Fruit fly (Drosophila melanogaster) whole organism, embryonic: ENCODE data around the gene Cpr67Fa2.

Source experiments
- Atf3 ChIP-seq: fragments of 200-800 bp; sonication (Bioruptor generic); optimal IDR thresholded peaks from 3 replicates; lab custom pipeline; 2016; ENCODE audit warnings: missing biosample characterization, missing genetic modification characterization
- Bgb ChIP-seq: fragments of 200-800 bp; sonication (Bioruptor generic); IDR thresholded peaks from 2 replicates; pipeline ENCODE4 v1.3.6; 2022; ENCODE audit warnings: missing biosample characterization, missing genetic modification characterization; ENCODE audit not compliant: partially characterized antibody
- CG11085 ChIP-seq: fragments of 200-800 bp; sonication (Bioruptor generic); IDR thresholded peaks from 2 replicates; pipeline ENCODE4 v1.3.6; 2022; ENCODE audit warnings: missing biosample characterization, missing genetic modification characterization
- CG11695 ChIP-seq: fragments of 200-800 bp; sonication (Bioruptor generic); IDR thresholded peaks from 3 replicates; pipeline ENCODE4 v1.3.6; 2022; ENCODE audit warnings: missing biosample characterization, missing genetic modification characterization
- CG11696 ChIP-seq: fragments of 200-800 bp; sonication (Bioruptor generic); IDR thresholded peaks from 2 replicates; pipeline ENCODE4 v1.3.6; 2022; ENCODE audit warnings: missing biosample characterization, missing genetic modification characterization
- CG12219 ChIP-seq: fragments of 200-800 bp; sonication (Bioruptor generic); optimal IDR thresholded peaks from 3 replicates; lab custom pipeline; 2018; ENCODE audit warnings: missing biosample characterization, mild to moderate bottlenecking, missing genetic modification characterization
- CG12236 ChIP-seq: fragments of 200-800 bp; sonication (Bioruptor generic); optimal IDR thresholded peaks from 2 replicates; lab custom pipeline; 2016; ENCODE audit warnings: missing biosample characterization, missing genetic modification characterization
- CG12659 ChIP-seq: fragments of 200-800 bp; sonication (Bioruptor generic); optimal IDR thresholded peaks from 3 replicates; lab custom pipeline; 2017; ENCODE audit warnings: mild to moderate bottlenecking, missing biosample characterization, missing genetic modification reagents, missing genetic modification characterization
- CG14050 ChIP-seq: fragments of 200-800 bp; sonication (Bioruptor generic); IDR thresholded peaks from 3 replicates; pipeline ENCODE4 v1.3.6; 2022; ENCODE audit warnings: missing biosample characterization, missing genetic modification characterization
- CG14710 ChIP-seq: fragments of 200-800 bp; sonication (Bioruptor generic); optimal IDR thresholded peaks from 3 replicates; lab custom pipeline; 2019; ENCODE audit warnings: missing biosample characterization, mild to moderate bottlenecking, missing genetic modification characterization, moderate library complexity
- CG16863 ChIP-seq: fragments of 200-800 bp; sonication (Bioruptor generic); optimal IDR thresholded peaks from 3 replicates; lab custom pipeline; 2016; ENCODE audit warnings: missing biosample characterization, missing genetic modification characterization
- CG2712 ChIP-seq: fragments of 200-800 bp; optimal IDR thresholded peaks from 3 replicates; lab custom pipeline; 2019; ENCODE audit warnings: missing biosample characterization, mild to moderate bottlenecking, missing genetic modification characterization, moderate library complexity
- CG3847 ChIP-seq: fragments of 200-800 bp; sonication (Bioruptor generic); IDR thresholded peaks from 2 replicates; pipeline ENCODE4 v1.3.6; 2022; ENCODE audit warnings: missing biosample characterization, missing genetic modification characterization
- CG6683 ChIP-seq: fragments of 200-800 bp; sonication (Bioruptor generic); optimal IDR thresholded peaks from 2 replicates; lab custom pipeline; 2017; ENCODE audit warnings: missing biosample characterization, mild to moderate bottlenecking, missing genetic modification characterization, missing genetic modification reagents
- CG7271 ChIP-seq: fragments of 200-800 bp; sonication (Bioruptor generic); optimal IDR thresholded peaks from 2 replicates; lab custom pipeline; 2018; ENCODE audit warnings: missing biosample characterization, mild to moderate bottlenecking, missing genetic modification characterization, moderate library complexity
- CG7987 ChIP-seq: fragments of 200-800 bp; sonication (Bioruptor generic); optimal IDR thresholded peaks from 2 replicates; lab custom pipeline; 2018; ENCODE audit warnings: missing biosample characterization, mild to moderate bottlenecking, missing genetic modification characterization, moderate library complexity
- CG9437 ChIP-seq: fragments of 200-800 bp; sonication (Bioruptor generic); optimal IDR thresholded peaks from 2 replicates; lab custom pipeline; 2018; ENCODE audit warnings: missing biosample characterization, mild to moderate bottlenecking, missing genetic modification characterization
- Deaf1 ChIP-seq: fragments of 200-800 bp; optimal IDR thresholded peaks from 3 replicates; lab custom pipeline; 2019; ENCODE audit warnings: missing biosample characterization, mild to moderate bottlenecking, missing genetic modification characterization, moderate library complexity
- Dll ChIP-seq: fragments of 200-800 bp; sonication (Bioruptor generic); IDR thresholded peaks from 4 replicates; pipeline ENCODE4 v1.3.6; 2022; ENCODE audit warnings: missing biosample characterization, missing genetic modification characterization; ENCODE audit not compliant: partially characterized antibody
- Fer3 ChIP-seq: fragments of 200-800 bp; sonication (Bioruptor generic); optimal IDR thresholded peaks from 2 replicates; lab custom pipeline; 2018; ENCODE audit warnings: missing biosample characterization, mild to moderate bottlenecking, missing genetic modification characterization, moderate library complexity
- HHEX ChIP-seq: fragments of 200-800 bp; sonication (Bioruptor generic); optimal IDR thresholded peaks from 3 replicates; lab custom pipeline; 2017; ENCODE audit warnings: missing biosample characterization, mild to moderate bottlenecking, missing genetic modification characterization, missing genetic modification reagents
- HLH3B ChIP-seq: fragments of 200-800 bp; sonication (Bioruptor generic); IDR thresholded peaks from 2 replicates; pipeline ENCODE4 v1.3.6; 2022; ENCODE audit warnings: missing biosample characterization, missing genetic modification characterization
- Hr78 ChIP-seq, 2 experiments: fragments of 200-800 bp in 1 of 2; fragments of >200 bp in 1 of 2; sonication (Bioruptor generic) in 1 of 2; optimal IDR thresholded peaks; 2 replicates each; lab custom pipeline; 2017 to 2019; ENCODE audit warnings: missing biosample characterization in 2 of 2, missing genetic modification characterization in 2 of 2, mild to moderate bottlenecking in 1 of 2, moderate library complexity in 1 of 2
- Jarid2 ChIP-seq: fragments of 200-800 bp; sonication (Bioruptor generic); optimal IDR thresholded peaks from 3 replicates; lab custom pipeline; 2017; ENCODE audit warnings: mild to moderate bottlenecking, missing biosample characterization, missing genetic modification reagents, missing genetic modification characterization
- MBD-R2 ChIP-seq: fragments of 200-800 bp; sonication (Bioruptor generic); IDR thresholded peaks from 2 replicates; pipeline ENCODE4 v1.3.6; 2022; ENCODE audit warnings: missing biosample characterization, missing genetic modification characterization
- Mad ChIP-seq: fragments of 200-800 bp; sonication (Bioruptor generic); optimal IDR thresholded peaks from 2 replicates; lab custom pipeline; 2016; ENCODE audit warnings: missing biosample characterization, missing genetic modification characterization
- Sin3A ChIP-seq: fragments of >200 bp; optimal IDR thresholded peaks from 2 replicates; lab custom pipeline; 2018
- Xrp1 ChIP-seq: fragments of 200-800 bp; sonication (Bioruptor generic); IDR thresholded peaks from 2 replicates; pipeline ENCODE4 v1.3.6; 2022; ENCODE audit warnings: missing biosample characterization, missing genetic modification characterization
- abd-A ChIP-seq: fragments of 200-800 bp; sonication (Bioruptor generic); optimal IDR thresholded peaks from 3 replicates; lab custom pipeline; 2019; ENCODE audit warnings: missing biosample characterization, mild to moderate bottlenecking, missing genetic modification characterization, moderate library complexity
- al ChIP-seq: fragments of 200-800 bp; sonication (Bioruptor generic); IDR thresholded peaks from 2 replicates; pipeline ENCODE4 v1.3.6; 2022; ENCODE audit warnings: missing biosample characterization, missing genetic modification characterization
- ash1 ChIP-seq: fragments of 200-800 bp; sonication (Bioruptor generic); optimal IDR thresholded peaks from 2 replicates; lab custom pipeline; 2018; ENCODE audit warnings: missing biosample characterization, mild to moderate bottlenecking, missing genetic modification characterization
- bcd ChIP-seq: fragments of 200-800 bp; sonication (Bioruptor generic); optimal IDR thresholded peaks from 2 replicates; lab custom pipeline; 2017; ENCODE audit warnings: missing biosample characterization, mild to moderate bottlenecking, missing genetic modification characterization
- cas ChIP-seq: fragments of 200-800 bp; sonication (Bioruptor generic); IDR thresholded peaks from 2 replicates; pipeline ENCODE4 v1.3.6; 2022; ENCODE audit warnings: missing biosample characterization, missing genetic modification characterization
- croc ChIP-seq: fragments of 200-800 bp; sonication (Bioruptor generic); conservative IDR thresholded peaks from 3 replicates; pipeline ENCODE4 v1.3.6; 2022; ENCODE audit warnings: missing biosample characterization, missing genetic modification characterization
- eyg ChIP-seq: fragments of 200-800 bp; sonication (Bioruptor generic); optimal IDR thresholded peaks from 3 replicates; lab custom pipeline; 2016; ENCODE audit warnings: missing biosample characterization, missing genetic modification characterization
- gfzf ChIP-seq: fragments of 200-800 bp; sonication (Bioruptor generic); optimal IDR thresholded peaks from 2 replicates; lab custom pipeline; 2016; ENCODE audit warnings: missing biosample characterization, mild to moderate bottlenecking, missing genetic modification characterization, moderate library complexity
- grn ChIP-seq: fragments of 200-800 bp; sonication (Bioruptor generic); optimal IDR thresholded peaks from 3 replicates; lab custom pipeline; 2017; ENCODE audit warnings: missing biosample characterization, missing genetic modification characterization
- her ChIP-seq: fragments of 200-800 bp; sonication (Bioruptor generic); optimal IDR thresholded peaks from 2 replicates; lab custom pipeline; 2016; ENCODE audit warnings: missing biosample characterization, missing genetic modification characterization
- kah ChIP-seq: fragments of 200-800 bp; sonication (Bioruptor generic); optimal IDR thresholded peaks from 2 replicates; lab custom pipeline; 2018; ENCODE audit warnings: missing biosample characterization, mild to moderate bottlenecking, missing genetic modification characterization
- lbe ChIP-seq: fragments of 200-800 bp; sonication (Bioruptor generic); optimal IDR thresholded peaks from 2 replicates; lab custom pipeline; 2016; ENCODE audit warnings: missing biosample characterization, mild to moderate bottlenecking, missing genetic modification characterization
- maf-S ChIP-seq: fragments of 200-800 bp; sonication (Bioruptor generic); optimal IDR thresholded peaks from 2 replicates; lab custom pipeline; 2016; ENCODE audit warnings: missing biosample characterization, missing genetic modification characterization
- mam ChIP-seq: fragments of 200-800 bp; sonication (Bioruptor generic); optimal IDR thresholded peaks from 3 replicates; lab custom pipeline; 2016; ENCODE audit warnings: missing biosample characterization, missing genetic modification characterization
- nmo ChIP-seq: fragments of 200-800 bp; sonication (Bioruptor generic); optimal IDR thresholded peaks from 2 replicates; lab custom pipeline; 2018; ENCODE audit warnings: missing biosample characterization, mild to moderate bottlenecking, missing genetic modification characterization, moderate library complexity
- org-1 ChIP-seq: fragments of 200-800 bp; sonication (Bioruptor generic); optimal IDR thresholded peaks from 2 replicates; lab custom pipeline; 2017; ENCODE audit warnings: missing biosample characterization, missing genetic modification characterization
- row ChIP-seq: fragments of 200-800 bp; sonication (Bioruptor generic); IDR thresholded peaks from 3 replicates; pipeline ENCODE4 v1.3.6; 2022; ENCODE audit warnings: missing biosample characterization, missing genetic modification characterization
- run ChIP-seq: fragments of 200-800 bp; sonication (Bioruptor generic); optimal IDR thresholded peaks from 3 replicates; lab custom pipeline; 2018; ENCODE audit warnings: missing biosample characterization, mild to moderate bottlenecking, missing genetic modification characterization
- shn ChIP-seq: fragments of 200-800 bp; sonication (Bioruptor generic); optimal IDR thresholded peaks from 3 replicates; lab custom pipeline; 2016; ENCODE audit warnings: missing biosample characterization, missing genetic modification characterization
- tna ChIP-seq: fragments of 200-800 bp; sonication (Bioruptor generic); IDR thresholded peaks from 2 replicates; pipeline ENCODE4 v1.3.6; 2022; ENCODE audit warnings: missing biosample characterization, missing genetic modification characterization; ENCODE audit not compliant: partially characterized antibody
- zen ChIP-seq: fragments of 200-800 bp; sonication (Bioruptor generic); optimal IDR thresholded peaks from 3 replicates; lab custom pipeline; 2018; ENCODE audit warnings: missing biosample characterization, mild to moderate bottlenecking, missing genetic modification characterization, moderate library complexity
- zen2 ChIP-seq: fragments of 200-800 bp; sonication (Bioruptor generic); IDR thresholded peaks from 3 replicates; pipeline ENCODE4 v1.3.6; 2022; ENCODE audit warnings: missing biosample characterization, missing genetic modification characterization; ENCODE audit not compliant: partially characterized antibody

The Cpr67Fa2 gene

dm6 chr3L:10856534-10857030, 34.9 kb upstream of the Cpr67Fa2 start (continued):
- TF ChIP-seq croc = no peak
- TF ChIP-seq kah (GFP tag; lab: Kevin White, UChicago) = no peak
- peak; percentile 22; the same call in 1 of the 4 replicates for TF ChIP-seq Dll (GFP tag; lab: Robert Waterston, UW)
- TF ChIP-seq CG7987 = peak; percentile 73
- TF ChIP-seq cas = no peak
- TF ChIP-seq org-1 = no peak
- no peak for TF ChIP-seq CG11085 (GFP tag; lab: Robert Waterston, UW)
- TF ChIP-seq nmo (GFP tag; lab: Kevin White, UChicago) = peak; percentile 67
- TF ChIP-seq grn (GFP tag; lab: Kevin White, UChicago) = peak; percentile 100
- peak; percentile 23; the same call in 1 of the 2 replicates for TF ChIP-seq HLH3B (GFP tag; lab: Robert Waterston, UW)
- no peak for TF ChIP-seq CG7271 (tag; lab: Kevin White, UChicago)
- peak; percentile 39 for TF ChIP-seq CG16863
- no peak for TF ChIP-seq Sin3A
- 0 out of 2 replicates have a peak, but pooled peaks have one; percentile 5 for TF ChIP-seq CG11696 (GFP tag; lab: Robert Waterston, UW)
- peak; percentile 39 for TF ChIP-seq bcd (GFP tag; lab: Kevin White, UChicago)
- TF ChIP-seq Xrp1 (GFP tag; lab: Robert Waterston, UW) = no peak
- TF ChIP-seq CG14710 (tag; lab: Kevin White, UChicago) = peak; percentile 42
- peak; percentile 8 for TF ChIP-seq mam (GFP tag; lab: Kevin White, UChicago)
- peak; percentile 34 for TF ChIP-seq lbe (GFP tag; lab: Kevin White, UChicago)
- peak; percentile 100 for TF ChIP-seq abd-A (tag; lab: Kevin White, UChicago)
- TF ChIP-seq zen2 (GFP tag; lab: Robert Waterston, UW) = no peak
- TF ChIP-seq shn (GFP tag; lab: Kevin White, UChicago) = peak; percentile 51
- peak; percentile 40 for TF ChIP-seq run (tag; lab: Kevin White, UChicago)
- no peak for TF ChIP-seq CG14050 (GFP tag; lab: Robert Waterston, UW)
- TF ChIP-seq Jarid2 = peak; percentile 43
- peak; percentile 100 for TF ChIP-seq Deaf1 (tag; lab: Kevin White, UChicago)
- peak; percentile 75; the same call in 1 of the 2 replicates for TF ChIP-seq tna (GFP tag; lab: Robert Waterston, UW)
- peak; percentile 70 for TF ChIP-seq Bgb (GFP tag; lab: Robert Waterston, UW)
- TF ChIP-seq MBD-R2 (GFP tag; lab: Robert Waterston, UW) = peak; percentile 34; the same call in 1 of the 2 replicates
- TF ChIP-seq eyg = peak; percentile 8
- TF ChIP-seq Hr78 (GFP tag; optimal IDR thresholded peaks at IDR 0.05; lab: Kevin White, UChicago) = peak in 1 of 2 experiments; percentile 72
- TF ChIP-seq CG12236 (GFP tag; lab: Kevin White, UChicago) = no peak
- peak; percentile 20 for TF ChIP-seq gfzf (GFP tag; lab: Kevin White, UChicago)
- TF ChIP-seq ash1 = no peak
- TF ChIP-seq CG12219 (GFP tag; lab: Kevin White, UChicago) = no peak
- TF ChIP-seq CG6683 (GFP tag; lab: Kevin White, UChicago) = peak; percentile 27
- TF ChIP-seq her (GFP tag; lab: Kevin White, UChicago) = peak; percentile 81
- no peak for TF ChIP-seq al (GFP tag; lab: Robert Waterston, UW)
- TF ChIP-seq CG2712 (tag; lab: Kevin White, UChicago) = peak; percentile 39
- TF ChIP-seq CG12659 (GFP tag; lab: Kevin White, UChicago) = peak; percentile 37
- TF ChIP-seq Mad (GFP tag; lab: Kevin White, UChicago) = no peak
- TF ChIP-seq Fer3 (tag; lab: Kevin White, UChicago) = no peak
- no peak for TF ChIP-seq CG3847 (GFP tag; lab: Robert Waterston, UW)
- peak; percentile 10 for TF ChIP-seq HHEX (GFP tag; lab: Kevin White, UChicago)
- TF ChIP-seq row (GFP tag; lab: Robert Waterston, UW) = no peak; the same call in 2 of the 3 replicates
- no peak for TF ChIP-seq CG9437 (GFP tag; lab: Kevin White, UChicago)
- no peak for TF ChIP-seq Atf3 (GFP tag; lab: Kevin White, UChicago)
- TF ChIP-seq zen (tag; lab: Kevin White, UChicago) = peak; percentile 90
- TF ChIP-seq CG11695 = no peak
- peak; percentile 20 for TF ChIP-seq maf-S (GFP tag; lab: Kevin White, UChicago)
